Worm (Caenorhabditis elegans): ENCODE results near the gene K03B4.8.

K03B4.8 gene

ce11 chrV:4655175-4655574 is 19.2 kb downstream of the K03B4.8 start, which contains the start of gene F41F3.9:
Gene F41F3.9, plus strand, starts transcription at chrV:4655475.
- TF ChIP-seq vab-7 (GFP tag; IDR thresholded peaks at IDR 0.05), result no peak

ce11 chrV:4653871-4654605 is 20.4 kb downstream of the K03B4.8 start, which contains the start of the genes col-139 and F41F3.1:
Gene col-139, minus strand, starts transcription at chrV:4653971.
Gene F41F3.1, plus strand, starts transcription at chrV:4654555.
- TF ChIP-seq nhr-76 (tag; optimal IDR thresholded peaks at IDR 0.05), result no peak
- no peak for TF ChIP-seq tag-97 (GFP tag; IDR thresholded peaks at IDR 0.05)
- no peak for TF ChIP-seq Y75B8A.6 (GFP tag; IDR thresholded peaks at IDR 0.05)

- TF ChIP-seq F37D6.2 (tag; optimal IDR thresholded peaks at IDR 0.05), result no peak
- TF ChIP-seq tra-1 (GFP tag; IDR thresholded peaks at IDR 0.05), result 0 out of 2 replicates have a peak, but pooled peaks have one; percentile 29
- TF ChIP-seq mxl-3 (GFP tag; optimal IDR thresholded peaks at IDR 0.05), result peak; percentile 17
- TF ChIP-seq ctbp-1 (GFP tag; IDR thresholded peaks at IDR 0.05), result 0 out of 2 replicates have a peak, but pooled peaks have one; percentile 6
- peak; percentile 99 for TF ChIP-seq set-16 (GFP tag; IDR thresholded peaks at IDR 0.05)
- TF ChIP-seq egl-43 (GFP tag; IDR thresholded peaks at IDR 0.05), result 0 out of 2 replicates have a peak, but pooled peaks have one; percentile 26
- no peak for TF ChIP-seq hlh-30 (tag; optimal IDR thresholded peaks at IDR 0.05; ENCODE audit: insufficient read depth)
- peak; percentile 30 to 79; a peak in 1 of 4 replicates for TF ChIP-seq madf-5 (GFP tag; IDR thresholded peaks at IDR 0.05)
- TF ChIP-seq T26A8.4 (GFP tag; IDR thresholded peaks at IDR 0.05), result peak; percentile 29; the same call in 1 of the 2 replicates
Observed at ce11 chrV:4653093-4653492, 21.3 kb downstream of the K03B4.8 start.

- TF ChIP-seq ZK337.2 (GFP tag; IDR thresholded peaks at IDR 0.05) (no peak), hlh-30 (tag; optimal IDR thresholded peaks at IDR 0.05; ENCODE audit: insufficient read depth) (no peak), ama-1 (optimal IDR thresholded peaks at IDR 0.05) (no peak), Y75B8A.6 (GFP tag; IDR thresholded peaks at IDR 0.05) (no peak), lim-7 (GFP tag; IDR thresholded peaks at IDR 0.05) (no peak), nhr-48 (tag; optimal IDR thresholded peaks at IDR 0.05) (peak; percentile 68), pha-4 (GFP tag; IDR thresholded peaks at IDR 0.05) (no peak), pha-4 (tag; optimal IDR thresholded peaks at IDR 0.05) (no peak), mes-2 (tag; optimal IDR thresholded peaks at IDR 0.05; ENCODE audit: poor library complexity, severe bottlenecking) (no peak), attf-4 (tag; optimal IDR thresholded peaks at IDR 0.05) (no peak), nhr-42 (GFP tag; IDR thresholded peaks at IDR 0.05) (no peak), nhr-25 (tag; optimal IDR thresholded peaks at IDR 0.05; ENCODE audit: borderline replicate concordance, insufficient read depth) (no peak), arid-1 (GFP tag; conservative IDR thresholded peaks at IDR 0.05) (no peak), D1046.2 (GFP tag; IDR thresholded peaks at IDR 0.05) (no peak), F37D6.2 (tag; optimal IDR thresholded peaks at IDR 0.05) (no peak), Y5F2A.4 (GFP tag; optimal IDR thresholded peaks at IDR 0.05) (no peak), lin-13 (GFP tag; optimal IDR thresholded peaks at IDR 0.05) (no peak), F49E8.2 (tag; optimal IDR thresholded peaks at IDR 0.05; ENCODE audit: borderline replicate concordance) (no peak), daf-8 (GFP tag; IDR thresholded peaks at IDR 0.05) (no peak), dpl-1 (GFP tag; optimal IDR thresholded peaks at IDR 0.05) (peak; percentile 3), zip-2 (tag; optimal IDR thresholded peaks at IDR 0.05) (no peak), saeg-2 (GFP tag; IDR thresholded peaks at IDR 0.05) (no peak), zip-11 (GFP tag; IDR thresholded peaks at IDR 0.05) (no peak), lir-3 (tag; optimal IDR thresholded peaks at IDR 0.05) (no peak), lin-38 (GFP tag; IDR thresholded peaks at IDR 0.05) (no peak; the same call in 1 of the 2 replicates), ZK546.5 (tag; optimal IDR thresholded peaks at IDR 0.05) (no peak), sdz-12 (GFP tag; optimal IDR thresholded peaks at IDR 0.05) (no peak), nhr-102 (tag; optimal IDR thresholded peaks at IDR 0.05) (no peak), hlh-11 (tag; optimal IDR thresholded peaks at IDR 0.05) (peak; percentile 58), nhr-237 (tag; optimal IDR thresholded peaks at IDR 0.05) (no peak), T20F7.1 (GFP tag; optimal IDR thresholded peaks at IDR 0.05) (no peak), dmd-8 (GFP tag; IDR thresholded peaks at IDR 0.05) (no peak), nhr-28 (tag; optimal IDR thresholded peaks at IDR 0.05) (peak; percentile 61), duxl-1 (tag; optimal IDR thresholded peaks at IDR 0.05; ENCODE audit: poor library complexity) (no peak)
Observed at ce11 chrV:4651480-4651879, 22.9 kb downstream of the K03B4.8 start.

Measured in whole organism, L4 larva.